Fruit fly (Drosophila melanogaster): ENCODE measurements around the gene CASK.

dm6 chr3R:21864992-21865391 lies 42.5 kb upstream of the CASK start, which contains the start of gene lsn:
- TF ChIP-seq rgr (GFP tag; optimal IDR thresholded peaks at IDR 0.05) (no peak), usp (GFP tag; optimal IDR thresholded peaks at IDR 0.05) (no peak), HLH106 (tag; optimal IDR thresholded peaks at IDR 0.05) (no peak), dmrt93B (GFP tag; optimal IDR thresholded peaks at IDR 0.05) (no peak), Vsx2 (GFP tag; optimal IDR thresholded peaks at IDR 0.05; ENCODE audit: partially characterized antibody) (no peak), lola (GFP tag; optimal IDR thresholded peaks at IDR 0.05) (no peak), fru (GFP tag; optimal IDR thresholded peaks at IDR 0.05) (no peak), pan (optimal IDR thresholded peaks at IDR 0.05) (no peak), OdsH (GFP tag; optimal IDR thresholded peaks at IDR 0.05) (no peak), psq (GFP tag; optimal IDR thresholded peaks at IDR 0.05) (no peak)

Measured in whole organism, wandering third instar larva.